Worm (Caenorhabditis elegans): ENCODE data around the gene Y50D4A.6.
A peak's percentile ranks its signal among the peaks of the same experiment; 100 is the strongest.

Gene Y50D4A.6

DNA sequence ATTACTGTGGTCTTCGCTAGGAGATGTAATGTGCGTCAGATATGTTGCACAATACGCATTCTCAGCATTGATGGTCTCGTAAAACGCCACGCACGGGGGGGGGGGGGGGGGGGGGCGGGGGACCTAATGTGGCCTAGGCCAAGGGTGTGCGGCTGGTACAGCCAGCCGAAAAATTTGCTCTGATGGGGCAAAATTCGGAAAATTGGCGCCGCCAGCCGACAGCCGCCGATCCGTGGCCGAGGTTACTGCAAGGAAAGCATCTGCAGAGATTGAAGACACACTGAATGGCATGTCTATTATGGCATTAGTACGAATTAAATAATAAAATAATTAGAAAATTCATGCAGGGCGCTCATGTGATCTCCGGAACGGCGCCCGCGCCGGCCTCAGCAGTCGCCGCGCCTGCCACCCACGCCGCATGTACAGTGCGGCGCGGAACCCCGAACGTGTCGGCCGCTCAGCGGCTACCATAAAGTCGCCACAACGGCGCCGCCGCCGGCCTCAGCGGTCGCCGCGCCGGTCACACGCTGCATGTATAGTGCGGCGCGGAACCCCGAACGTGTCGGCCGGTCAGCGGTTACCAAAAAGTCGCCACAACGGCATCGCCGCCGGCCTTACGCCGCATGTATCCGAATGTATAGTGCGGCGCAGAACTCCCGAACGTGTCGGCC is at the start of gene Y50D4A.6:
Y50D4A.6 (minus strand) TSS at position 51 of the 671 bp plus-strand sequence.
- TF ChIP-seq elt-2 (tag; optimal IDR thresholded peaks at IDR 0.05) (no peak), ama-1 (optimal IDR thresholded peaks at IDR 0.05) (no peak), ceh-19 (GFP tag; optimal IDR thresholded peaks at IDR 0.05) (no peak), ref-2 (tag; optimal IDR thresholded peaks at IDR 0.05) (no peak), ceh-34 (tag; optimal IDR thresholded peaks at IDR 0.05) (no peak), elt-4 (tag; optimal IDR thresholded peaks at IDR 0.05) (no peak), unc-55 (GFP tag; optimal IDR thresholded peaks at IDR 0.05) (no peak), ceh-2 (tag; optimal IDR thresholded peaks at IDR 0.05) (no peak), lin-11 (tag; optimal IDR thresholded peaks at IDR 0.05) (no peak), unc-42 (tag; optimal IDR thresholded peaks at IDR 0.05) (no peak), nhr-11 (tag; optimal IDR thresholded peaks at IDR 0.05) (no peak), K09A11.1 (tag; optimal IDR thresholded peaks at IDR 0.05; ENCODE audit: insufficient read depth) (no peak), pros-1 (tag; optimal IDR thresholded peaks at IDR 0.05) (no peak), ceh-24 (tag; optimal IDR thresholded peaks at IDR 0.05) (no peak), eyg-1 (tag; optimal IDR thresholded peaks at IDR 0.05) (no peak), ceh-31 (tag; optimal IDR thresholded peaks at IDR 0.05) (no peak), hlh-8 (tag; optimal IDR thresholded peaks at IDR 0.05) (no peak), hlh-30 (tag; optimal IDR thresholded peaks at IDR 0.05; ENCODE audit: insufficient read depth) (no peak), fkh-10 (GFP tag; optimal IDR thresholded peaks at IDR 0.05) (no peak), ztf-16 (tag; optimal IDR thresholded peaks at IDR 0.05) (no peak)

- no peak for TF ChIP-seq tbx-2 (tag; optimal IDR thresholded peaks at IDR 0.05)
- TF ChIP-seq ztf-16 (tag; optimal IDR thresholded peaks at IDR 0.05), result no peak
- peak; percentile 67 for TF ChIP-seq elt-2 (tag; optimal IDR thresholded peaks at IDR 0.05)
- TF ChIP-seq pax-1 (tag; optimal IDR thresholded peaks at IDR 0.05), result no peak
- no peak for TF ChIP-seq dmd-4 (tag; optimal IDR thresholded peaks at IDR 0.05; ENCODE audit: borderline replicate concordance)
- TF ChIP-seq C38D4.7 (GFP tag; optimal IDR thresholded peaks at IDR 0.05), result no peak
- TF ChIP-seq sox-4 (tag; optimal IDR thresholded peaks at IDR 0.05), result no peak
- TF ChIP-seq ceh-34 (tag; optimal IDR thresholded peaks at IDR 0.05), result peak; percentile 53
- TF ChIP-seq lim-6 (tag; optimal IDR thresholded peaks at IDR 0.05), result no peak
- TF ChIP-seq ref-2 (tag; optimal IDR thresholded peaks at IDR 0.05), result peak; percentile 81
- no peak for TF ChIP-seq pha-2 (tag; optimal IDR thresholded peaks at IDR 0.05)
- TF ChIP-seq unc-42 (tag; optimal IDR thresholded peaks at IDR 0.05), result peak; percentile 87
- TF ChIP-seq ceh-31 (tag; optimal IDR thresholded peaks at IDR 0.05), result no peak
These were observed 45.1 kb upstream of the Y50D4A.6 start for ce11 chrV:1244021-1244708.

- no peak for TF ChIP-seq dmd-4 (tag; optimal IDR thresholded peaks at IDR 0.05; ENCODE audit: borderline replicate concordance)
- peak; percentile 8 for TF ChIP-seq unc-55 (GFP tag; optimal IDR thresholded peaks at IDR 0.05)
These were observed 43.9 kb upstream of the Y50D4A.6 start for ce11 chrV:1243011-1243410.

DNA sequence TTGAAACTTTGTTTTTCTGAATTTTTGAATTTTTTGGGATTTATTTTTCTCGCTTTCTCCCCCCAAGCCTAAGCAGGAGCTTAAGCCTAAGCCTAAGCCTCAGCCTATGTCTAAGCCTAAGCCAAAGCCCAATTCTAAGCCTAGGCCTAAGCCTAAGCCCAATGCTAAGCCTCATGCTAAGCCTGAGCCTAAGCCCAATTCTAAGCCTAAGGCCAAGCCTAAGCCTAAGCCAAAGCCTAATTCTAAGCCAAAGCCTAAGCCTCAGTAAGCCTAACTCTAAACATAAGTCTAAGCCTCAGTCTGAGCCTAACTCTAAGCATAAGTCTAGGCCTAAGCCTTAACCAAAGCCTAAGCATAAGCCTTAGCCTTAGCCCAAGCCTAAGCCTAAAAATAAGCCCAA is 43.4 kb upstream of the Y50D4A.6 start:
- TF ChIP-seq dve-1 (tag; optimal IDR thresholded peaks at IDR 0.05) (peak; percentile 85), pax-1 (tag; optimal IDR thresholded peaks at IDR 0.05) (no peak)

- TF ChIP-seq lim-6 (tag; optimal IDR thresholded peaks at IDR 0.05) (no peak), che-1 (tag; optimal IDR thresholded peaks at IDR 0.05) (no peak), unc-42 (tag; optimal IDR thresholded peaks at IDR 0.05) (peak; percentile 6), unc-55 (GFP tag; optimal IDR thresholded peaks at IDR 0.05) (peak; percentile 67), ref-2 (tag; optimal IDR thresholded peaks at IDR 0.05) (peak; percentile 7), dve-1 (tag; optimal IDR thresholded peaks at IDR 0.05) (peak; percentile 36)
These were observed 37.4 kb upstream of the Y50D4A.6 start for ce11 chrV:1236333-1237068.

Data from whole organism, late embryonic.